Worm (Caenorhabditis elegans) whole organism, young adult: Measurements from ENCODE around the gene R12B2.6.
A peak's percentile ranks its signal among the peaks of the same experiment; 100 is the strongest.

Experiments
- F23B12.7 ChIP-seq: sonication (generic microtip); optimal IDR thresholded peaks from 2 replicates; lab custom pipeline; 2017; ENCODE audit warnings: missing genetic modification characterization, mild to moderate bottlenecking, missing compliant biosample characterization, antibody characterized with exemption, moderate library complexity; ENCODE audit not compliant: insufficient read depth
- F33H1.4 ChIP-seq: fragments of 200-800 bp; sonication (Bioruptor generic); IDR thresholded peaks from 2 replicates; pipeline ENCODE4 v1.3.6; 2022; ENCODE audit warnings: missing genetic modification reagents, missing genetic modification characterization, missing compliant biosample characterization
- F39B2.1 ChIP-seq: fragments of 200-800 bp; sonication (Bioruptor generic); IDR thresholded peaks from 2 replicates; pipeline ENCODE4 v1.3.6; 2022; ENCODE audit warnings: missing genetic modification reagents, missing genetic modification characterization, missing compliant biosample characterization
- F52B5.7 ChIP-seq: sonication (generic microtip); optimal IDR thresholded peaks from 2 replicates; lab custom pipeline; 2016; ENCODE audit warnings: mild to moderate bottlenecking, missing genetic modification characterization, missing compliant biosample characterization
- K12H6.12 ChIP-seq: fragments of 200-800 bp; sonication (Bioruptor generic); optimal IDR thresholded peaks from 2 replicates; lab custom pipeline; 2018; ENCODE audit warnings: mild to moderate bottlenecking, missing genetic modification characterization, missing compliant biosample characterization
- T26A5.8 ChIP-seq: sonication (generic microtip); optimal IDR thresholded peaks from 2 replicates; lab custom pipeline; 2016; ENCODE audit warnings: missing genetic modification characterization, missing compliant biosample characterization
- Y67H2A.10 ChIP-seq: fragments of 200-800 bp; sonication (Bioruptor generic); conservative IDR thresholded peaks from 2 replicates; pipeline ENCODE4 v1.3.6; 2022; ENCODE audit warnings: missing genetic modification reagents, missing genetic modification characterization, missing compliant biosample characterization
- Y79H2A.3 ChIP-seq: fragments of 200-800 bp; sonication (Bioruptor generic); conservative IDR thresholded peaks from 2 replicates; pipeline ENCODE4 v1.3.6; 2022; ENCODE audit warnings: missing genetic modification reagents, missing genetic modification characterization, missing compliant biosample characterization
- attf-5 ChIP-seq: fragments of 200-800 bp; sonication (Bioruptor generic); optimal IDR thresholded peaks from 2 replicates; lab custom pipeline; 2018; ENCODE audit warnings: mild to moderate bottlenecking, missing genetic modification characterization, missing compliant biosample characterization
- attf-6 ChIP-seq: fragments of 200-800 bp; sonication (Bioruptor generic); IDR thresholded peaks from 2 replicates; pipeline ENCODE4 v1.3.6; 2022; ENCODE audit warnings: missing genetic modification reagents, missing genetic modification characterization, missing compliant biosample characterization
- cebp-1 ChIP-seq, 2 experiments: fragments of 200-800 bp in 1 of 2; sonication (Bioruptor generic) in 1 of 2; sonication (generic microtip) in 1 of 2; IDR thresholded peaks in 1 of 2; optimal IDR thresholded peaks in 1 of 2; 2 replicates each; pipeline versions ENCODE4 v1.3.6 to Lab custom; 2017 to 2022; ENCODE audit warnings: missing compliant biosample characterization in 2 of 2, missing genetic modification characterization in 2 of 2, mild to moderate bottlenecking in 1 of 2, missing genetic modification reagents in 1 of 2, moderate library complexity in 1 of 2
- cebp-2 ChIP-seq: fragments of 200-800 bp; sonication (Bioruptor generic); IDR thresholded peaks from 2 replicates; pipeline ENCODE4 v1.3.6; 2022; ENCODE audit warnings: missing genetic modification characterization, missing compliant biosample characterization
- ceh-27 ChIP-seq: fragments of 200-800 bp; sonication (Bioruptor generic); optimal IDR thresholded peaks from 2 replicates; lab custom pipeline; 2018; ENCODE audit warnings: mild to moderate bottlenecking, missing genetic modification characterization, moderate library complexity, missing compliant biosample characterization
- ceh-40 ChIP-seq: fragments of 200-800 bp; sonication (Bioruptor generic); IDR thresholded peaks from 2 replicates; pipeline ENCODE4 v1.3.6; 2022; ENCODE audit warnings: missing genetic modification characterization, missing compliant biosample characterization
- ceh-91 ChIP-seq: fragments of 200-800 bp; sonication (Bioruptor generic); IDR thresholded peaks from 2 replicates; pipeline ENCODE4 v1.3.6; 2022; ENCODE audit warnings: missing genetic modification reagents, missing genetic modification characterization, missing compliant biosample characterization
- dpl-1 ChIP-seq: fragments of 150-350 bp; optimal IDR thresholded peaks from 2 replicates; lab custom pipeline; 2014; ENCODE audit warnings: missing biosample characterization, missing genetic modification reagents, missing genetic modification characterization
- efl-1 ChIP-seq: fragments of 150-350 bp; optimal IDR thresholded peaks from 2 replicates; lab custom pipeline; 2014; ENCODE audit warnings: missing biosample characterization, missing genetic modification reagents, missing genetic modification characterization
- egl-44 ChIP-seq: fragments of 200-800 bp; sonication (Bioruptor generic); IDR thresholded peaks from 2 replicates; pipeline ENCODE4 v1.3.6; 2022; ENCODE audit warnings: missing genetic modification reagents, missing genetic modification characterization, missing compliant biosample characterization
- ekl-4 ChIP-seq: fragments of 200-800 bp; sonication (Bioruptor generic); IDR thresholded peaks from 2 replicates; pipeline ENCODE4 v1.3.6; 2022; ENCODE audit warnings: missing genetic modification reagents, missing genetic modification characterization, missing compliant biosample characterization
- fkh-3 ChIP-seq: sonication (generic microtip); optimal IDR thresholded peaks from 2 replicates; lab custom pipeline; 2016; ENCODE audit warnings: mild to moderate bottlenecking, missing genetic modification characterization, missing compliant biosample characterization
- hlh-26 ChIP-seq: fragments of 200-800 bp; sonication (Bioruptor generic); conservative IDR thresholded peaks from 2 replicates; pipeline ENCODE4 v1.3.6; 2022; ENCODE audit warnings: missing genetic modification reagents, missing genetic modification characterization, missing compliant biosample characterization
- hmg-1.2 ChIP-seq: fragments of 200-800 bp; sonication (Bioruptor generic); IDR thresholded peaks from 2 replicates; pipeline ENCODE4 v1.3.6; 2022; ENCODE audit warnings: missing genetic modification reagents, missing genetic modification characterization, missing compliant biosample characterization
- hsf-1 ChIP-seq: fragments of 200-800 bp; sonication (Bioruptor generic); IDR thresholded peaks from 2 replicates; pipeline ENCODE4 v1.3.6; 2022; ENCODE audit warnings: missing genetic modification reagents, missing genetic modification characterization, missing compliant biosample characterization
- lin-35 ChIP-seq, 3 experiments: fragments of 150-350 bp in 2 of 3; sonication (generic microtip) in 1 of 3; optimal IDR thresholded peaks; 2 replicates each; lab custom pipeline; 2014 to 2018; ENCODE audit warnings: missing biosample characterization in 3 of 3, missing genetic modification characterization in 3 of 3, missing genetic modification reagents in 3 of 3
- lin-40 ChIP-seq: sonication (generic microtip); optimal IDR thresholded peaks from 2 replicates; lab custom pipeline; 2016; ENCODE audit warnings: missing genetic modification characterization, mild to moderate bottlenecking, missing compliant biosample characterization, missing genotype, missing genetic modification reagents
- lin-54 ChIP-seq: fragments of 200-800 bp; sonication (Bioruptor generic); optimal IDR thresholded peaks from 2 replicates; lab custom pipeline; 2018; ENCODE audit warnings: mild to moderate bottlenecking, missing genetic modification characterization, missing compliant biosample characterization
- lsl-1 ChIP-seq: fragments of 200-800 bp; sonication (Bioruptor generic); optimal IDR thresholded peaks from 2 replicates; lab custom pipeline; 2018; ENCODE audit warnings: mild to moderate bottlenecking, missing genetic modification characterization, moderate library complexity, missing compliant biosample characterization
- madf-10 ChIP-seq: sonication (generic microtip); optimal IDR thresholded peaks from 2 replicates; lab custom pipeline; 2016; ENCODE audit warnings: mild to moderate bottlenecking, missing genetic modification characterization, missing compliant biosample characterization
- madf-6 ChIP-seq: fragments of 200-800 bp; sonication (Bioruptor generic); IDR thresholded peaks from 2 replicates; pipeline ENCODE4 v1.3.6; 2022; ENCODE audit warnings: missing genetic modification reagents, missing genetic modification characterization, missing compliant biosample characterization
- mcd-1 ChIP-seq: fragments of 200-800 bp; sonication (Bioruptor generic); IDR thresholded peaks from 2 replicates; pipeline ENCODE4 v1.3.6; 2022; ENCODE audit warnings: missing genetic modification reagents, missing genetic modification characterization, missing compliant biosample characterization
- nfya-1 ChIP-seq: sonication (generic microtip); optimal IDR thresholded peaks from 2 replicates; lab custom pipeline; 2017; ENCODE audit warnings: antibody characterized with exemption, missing compliant biosample characterization, missing genetic modification characterization, borderline replicate concordance; ENCODE audit not compliant: insufficient read depth
- nfya-2 ChIP-seq: fragments of 200-800 bp; sonication (Bioruptor generic); IDR thresholded peaks from 2 replicates; pipeline ENCODE4 v1.3.6; 2022; ENCODE audit warnings: missing genetic modification reagents, missing genetic modification characterization, missing compliant biosample characterization
- nfyb-1 ChIP-seq: fragments of 200-800 bp; sonication (Bioruptor generic); IDR thresholded peaks from 2 replicates; pipeline ENCODE4 v1.3.6; 2022; ENCODE audit warnings: missing genetic modification reagents, missing genetic modification characterization, missing compliant biosample characterization
- nhr-80 ChIP-seq: sonication (generic microtip); optimal IDR thresholded peaks from 2 replicates; lab custom pipeline; 2016; ENCODE audit warnings: missing genetic modification characterization, missing compliant biosample characterization
- nhr-90 ChIP-seq: sonication (generic microtip); optimal IDR thresholded peaks from 2 replicates; lab custom pipeline; 2016; ENCODE audit warnings: missing genotype, mild to moderate bottlenecking, missing genetic modification characterization, missing compliant biosample characterization
- pbrm-1 ChIP-seq: fragments of 200-800 bp; sonication (Bioruptor generic); IDR thresholded peaks from 2 replicates; pipeline ENCODE4 v1.3.6; 2022; ENCODE audit warnings: missing genetic modification reagents, missing genetic modification characterization, missing compliant biosample characterization
- pha-4 ChIP-seq: fragments of 150-350 bp; sonication (generic microtip); optimal IDR thresholded peaks from 2 replicates; lab custom pipeline; 2014; ENCODE audit warnings: missing biosample characterization, missing genetic modification reagents, missing genetic modification characterization
- rec-8 ChIP-seq, 2 experiments: sonication (generic microtip); optimal IDR thresholded peaks; 2 replicates each; lab custom pipeline; 2016; ENCODE audit warnings: mild to moderate bottlenecking in 2 of 2, missing genetic modification characterization in 2 of 2, missing genetic modification reagents in 2 of 2, missing genotype in 2 of 2, missing biosample characterization in 1 of 2, missing compliant biosample characterization in 1 of 2, moderate library complexity in 1 of 2
- rpc-1 ChIP-seq, 2 experiments: fragments of 150-350 bp in 1 of 2; sonication (generic microtip) in 1 of 2; optimal IDR thresholded peaks; 2 replicates each; lab custom pipeline; 2014 to 2018; ENCODE audit warnings: missing biosample characterization in 1 of 2, missing genetic modification characterization in 1 of 2, missing genetic modification reagents in 1 of 2, missing genotype in 1 of 2
- snpc-1.3 ChIP-seq: sonication (generic microtip); optimal IDR thresholded peaks from 2 replicates; lab custom pipeline; 2017; ENCODE audit warnings: missing genetic modification characterization, mild to moderate bottlenecking, missing compliant biosample characterization, antibody characterized with exemption, moderate library complexity, missing genotype, missing genetic modification reagents; ENCODE audit not compliant: insufficient read depth
- snpc-3.4 ChIP-seq: sonication (generic microtip); optimal IDR thresholded peaks from 2 replicates; lab custom pipeline; 2017; ENCODE audit warnings: missing genetic modification characterization, mild to moderate bottlenecking, missing compliant biosample characterization, antibody characterized with exemption, moderate library complexity, missing genotype, missing genetic modification reagents
- snpc-4 ChIP-seq, 5 experiments: fragments of 150-350 bp in 1 of 5; sonication (generic microtip) in 4 of 5; optimal IDR thresholded peaks; 2 replicates each; lab custom pipeline; 2014 to 2018; ENCODE audit warnings: missing genetic modification characterization in 5 of 5, missing biosample characterization in 3 of 5, antibody characterized with exemption in 2 of 5, mild to moderate bottlenecking in 2 of 5, missing compliant biosample characterization in 2 of 5, missing genotype in 2 of 5, moderate library complexity in 2 of 5, missing genetic modification reagents in 1 of 5
- sptf-2 ChIP-seq: fragments of 200-800 bp; sonication (Bioruptor generic); optimal IDR thresholded peaks from 2 replicates; lab custom pipeline; 2018; ENCODE audit warnings: mild to moderate bottlenecking, missing genetic modification characterization, missing compliant biosample characterization
- tbp1 ChIP-seq: fragments of 200-800 bp; sonication (Bioruptor generic); optimal IDR thresholded peaks from 2 replicates; lab custom pipeline; 2018; ENCODE audit warnings: mild to moderate bottlenecking, missing genetic modification characterization, missing compliant biosample characterization
- zim-3 ChIP-seq: sonication (generic microtip); optimal IDR thresholded peaks from 2 replicates; lab custom pipeline; 2017; ENCODE audit warnings: mild to moderate bottlenecking, missing genetic modification characterization, moderate library complexity, missing compliant biosample characterization

R12B2.6 gene

ce11 chrIII:5855637-5856179, 21.8 kb upstream of the R12B2.6 start, which contains the start of the genes cct-6 and alh-9:
cct-6 (minus strand) TSS chrIII:5855687.
alh-9 (plus strand) TSS chrIII:5856018.
- TF ChIP-seq mcd-1 (peak; percentile 58), snpc-3.4 (peak; percentile 62), nhr-90 (tag; lab: Kevin White, UChicago) (no peak), nhr-80 (tag; lab: Kevin White, UChicago) (peak; percentile 11), Y79H2A.3 (GFP tag; lab: Robert Waterston, UW) (no peak), attf-5 (GFP tag; lab: Kevin White, UChicago) (peak; percentile 64), egl-44 (GFP tag; lab: Robert Waterston, UW) (no peak), fkh-3 (tag; lab: Kevin White, UChicago) (no peak), cebp-2 (GFP tag; lab: Robert Waterston, UW) (no peak), pbrm-1 (peak; percentile 64; the same call in 1 of the 2 replicates), T26A5.8 (tag; lab: Kevin White, UChicago) (no peak), hmg-1.2 (peak; percentile 37; the same call in 1 of the 2 replicates), hsf-1 (GFP tag; lab: Robert Waterston, UW) (peak; percentile 77), snpc-1.3 (tag; lab: Kevin White, UChicago) (no peak), K12H6.12 (peak; percentile 37), lin-40 (tag; lab: Kevin White, UChicago) (peak; percentile 31), pha-4 (peak; percentile 94), nfya-1 (tag; lab: Kevin White, UChicago) (no peak), ceh-40 (GFP tag; lab: Robert Waterston, UW) (no peak), tbp1 (GFP tag; lab: Kevin White, UChicago) (peak; percentile 44), Y67H2A.10 (GFP tag; lab: Robert Waterston, UW) (no peak), nfya-2 (GFP tag; lab: Robert Waterston, UW) (no peak), hlh-26 (GFP tag; lab: Robert Waterston, UW) (no peak), F23B12.7 (peak; percentile 61), madf-6 (GFP tag; lab: Robert Waterston, UW) (peak; percentile 62; the same call in 1 of the 2 replicates), snpc-4 (GFP tag; optimal IDR thresholded peaks at IDR 0.05; lab: Kevin White, UChicago) (no peak), snpc-4 (tag; optimal IDR thresholded peaks at IDR 0.05; lab: Kevin White, UChicago) (peak in 3 of 4 experiments; percentile 19 to 30 (median 22)), rec-8 (tag; optimal IDR thresholded peaks at IDR 0.05; lab: Kevin White, UChicago) (no peak), lin-54 (GFP tag; lab: Kevin White, UChicago) (peak; percentile 91), ceh-27 (peak; percentile 35), lin-35 (GFP tag; optimal IDR thresholded peaks at IDR 0.05; lab: Kevin White, UChicago) (peak in 1 of 3 experiments; percentile 91), attf-6 (GFP tag; lab: Robert Waterston, UW) (no peak), F39B2.1 (GFP tag; lab: Robert Waterston, UW) (no peak), sptf-2 (GFP tag; lab: Kevin White, UChicago) (no peak), nfyb-1 (peak; percentile 20; the same call in 1 of the 2 replicates), zim-3 (no peak), lsl-1 (peak; percentile 55), efl-1 (peak; percentile 70), dpl-1 (GFP tag; lab: Kevin White, UChicago) (peak; percentile 81), F52B5.7 (tag; lab: Kevin White, UChicago) (no peak), madf-10 (tag; lab: Kevin White, UChicago) (peak; percentile 2), F33H1.4 (GFP tag; lab: Robert Waterston, UW) (peak; percentile 93), cebp-1 (GFP tag; IDR thresholded peaks at IDR 0.05; lab: Robert Waterston, UW) (peak; percentile 68; the same call in 1 of the 2 replicates), cebp-1 (tag; optimal IDR thresholded peaks at IDR 0.05; lab: Kevin White, UChicago) (peak; percentile 94), ekl-4 (GFP tag; lab: Robert Waterston, UW) (peak; percentile 23; the same call in 1 of the 2 replicates), ceh-91 (GFP tag; lab: Robert Waterston, UW) (peak; percentile 44; the same call in 1 of the 2 replicates), rpc-1 (optimal IDR thresholded peaks at IDR 0.05; lab: Kevin White, UChicago) (no peak), rpc-1 (tag; optimal IDR thresholded peaks at IDR 0.05; lab: Kevin White, UChicago) (no peak)
